Worm (Caenorhabditis elegans) whole organism, L2 larva: Measurements from ENCODE around the gene chk-1.

Source experiments
- ZK546.5 ChIP-seq: sonication (generic microtip); optimal IDR thresholded peaks from 2 replicates; lab custom pipeline; 2017; ENCODE audit warnings: missing biosample characterization, missing genetic modification characterization
- lin-11 ChIP-seq: fragments of 150-350 bp; sonication (generic microtip); optimal IDR thresholded peaks from 2 replicates; lab custom pipeline; 2014; ENCODE audit warnings: missing biosample characterization, missing genetic modification characterization, inconsistent platforms, mixed read lengths
- lin-13 ChIP-seq: fragments of 150-350 bp; optimal IDR thresholded peaks from 2 replicates; lab custom pipeline; 2014; ENCODE audit warnings: missing biosample characterization, missing genetic modification reagents, missing genetic modification characterization
- nhr-77 ChIP-seq: fragments of 150-350 bp; optimal IDR thresholded peaks from 2 replicates; lab custom pipeline; 2014; ENCODE audit warnings: missing biosample characterization, missing genetic modification characterization

DNA sequence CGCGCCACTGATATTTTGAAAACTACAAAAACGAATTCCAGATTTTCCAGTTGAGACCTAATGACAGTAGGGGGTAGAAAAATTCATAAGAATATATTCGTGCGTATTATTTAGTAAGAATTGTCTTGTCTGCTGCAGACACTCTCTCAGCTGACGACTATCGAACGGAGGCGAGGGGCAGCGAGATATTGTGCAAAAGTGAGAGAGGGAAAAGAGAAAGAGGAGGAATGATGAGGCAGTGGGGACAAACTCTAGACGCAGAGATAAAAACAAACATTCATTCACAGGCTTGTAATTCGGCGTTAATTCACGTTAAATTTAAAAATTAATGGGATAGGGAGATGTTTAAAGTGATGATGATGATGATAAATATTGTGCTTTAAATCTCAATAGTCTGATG is 2.4 kb downstream of the chk-1 start, which contains the start of gene gid-7:
- TF ChIP-seq nhr-77 (tag; lab: Kevin White, UChicago), result no peak
- TF ChIP-seq lin-13, result no peak
- no peak for TF ChIP-seq lin-11
- TF ChIP-seq ZK546.5 (tag; lab: Kevin White, UChicago), result no peak
